Fruit fly (Drosophila melanogaster) whole organism, embryonic: ENCODE results near the gene Mtr3.

Experiments used
- BEAF-32 ChIP-seq: fragments of 200-800 bp; sonication (Bioruptor generic); optimal IDR thresholded peaks from 3 replicates; lab custom pipeline; 2017; ENCODE audit warnings: missing biosample characterization, missing genetic modification characterization, mild to moderate bottlenecking, moderate library complexity, missing genetic modification reagents
- CG11398 ChIP-seq: fragments of 200-800 bp; sonication (Bioruptor generic); optimal IDR thresholded peaks from 2 replicates; lab custom pipeline; 2016; ENCODE audit warnings: missing biosample characterization, missing genetic modification characterization
- CG12236 ChIP-seq: fragments of 200-800 bp; sonication (Bioruptor generic); optimal IDR thresholded peaks from 2 replicates; lab custom pipeline; 2016; ENCODE audit warnings: missing biosample characterization, missing genetic modification characterization
- CG13296 ChIP-seq: fragments of 200-800 bp; sonication (Bioruptor generic); optimal IDR thresholded peaks from 3 replicates; lab custom pipeline; 2018; ENCODE audit warnings: missing biosample characterization, mild to moderate bottlenecking, missing genetic modification characterization
- CG1647 ChIP-seq: fragments of 200-800 bp; sonication (Bioruptor generic); optimal IDR thresholded peaks from 3 replicates; lab custom pipeline; 2016; ENCODE audit warnings: missing biosample characterization, missing genetic modification characterization
- CG3065 ChIP-seq: fragments of 200-800 bp; sonication (Bioruptor generic); optimal IDR thresholded peaks from 2 replicates; lab custom pipeline; 2016; ENCODE audit warnings: missing biosample characterization, missing genetic modification characterization
- CG34376 ChIP-seq: fragments of 200-800 bp; sonication (Bioruptor generic); optimal IDR thresholded peaks from 2 replicates; lab custom pipeline; 2018; ENCODE audit warnings: missing biosample characterization, mild to moderate bottlenecking, missing genetic modification characterization
- CG34422 ChIP-seq: fragments of 200-800 bp; sonication (Bioruptor generic); IDR thresholded peaks from 3 replicates; pipeline ENCODE4 v1.3.6; 2022; ENCODE audit warnings: missing biosample characterization, missing genetic modification characterization
- CG4854 ChIP-seq: fragments of 200-800 bp; sonication (Bioruptor generic); optimal IDR thresholded peaks from 2 replicates; lab custom pipeline; 2016; ENCODE audit warnings: missing biosample characterization, missing genetic modification characterization, inconsistent platforms
- CG5245 ChIP-seq: fragments of 200-800 bp; sonication (Bioruptor generic); optimal IDR thresholded peaks from 3 replicates; lab custom pipeline; 2016; ENCODE audit warnings: missing biosample characterization, missing genetic modification characterization
- Camta ChIP-seq: fragments of 200-800 bp; sonication (Bioruptor generic); optimal IDR thresholded peaks from 2 replicates; lab custom pipeline; 2016; ENCODE audit warnings: missing biosample characterization, missing genetic modification characterization
- CkIIα-i1 ChIP-seq: fragments of 200-800 bp; sonication (Bioruptor generic); IDR thresholded peaks from 2 replicates; pipeline ENCODE4 v1.3.6; 2022; ENCODE audit warnings: missing biosample characterization, missing genetic modification characterization
- Fer3 ChIP-seq: fragments of 200-800 bp; sonication (Bioruptor generic); optimal IDR thresholded peaks from 2 replicates; lab custom pipeline; 2018; ENCODE audit warnings: missing biosample characterization, mild to moderate bottlenecking, missing genetic modification characterization, moderate library complexity
- HHEX ChIP-seq: fragments of 200-800 bp; sonication (Bioruptor generic); optimal IDR thresholded peaks from 3 replicates; lab custom pipeline; 2017; ENCODE audit warnings: missing biosample characterization, mild to moderate bottlenecking, missing genetic modification characterization, missing genetic modification reagents
- Hand ChIP-seq: fragments of 200-800 bp; sonication (Bioruptor generic); optimal IDR thresholded peaks from 2 replicates; lab custom pipeline; 2017; ENCODE audit warnings: mild to moderate bottlenecking, missing biosample characterization, missing genetic modification reagents, missing genetic modification characterization
- HmgD ChIP-seq: fragments of 200-800 bp; sonication (Bioruptor generic); optimal IDR thresholded peaks from 3 replicates; lab custom pipeline; 2016; ENCODE audit warnings: missing biosample characterization, missing genetic modification characterization
- MESR4 ChIP-seq: fragments of 200-800 bp; sonication (Bioruptor generic); optimal IDR thresholded peaks from 2 replicates; lab custom pipeline; 2018; ENCODE audit warnings: missing biosample characterization, mild to moderate bottlenecking, missing genetic modification characterization, moderate library complexity
- Max ChIP-seq: fragments of 200-800 bp; sonication (Bioruptor generic); optimal IDR thresholded peaks from 2 replicates; lab custom pipeline; 2016; ENCODE audit warnings: missing biosample characterization, mild to moderate bottlenecking, missing genetic modification characterization
- NK7.1 ChIP-seq: fragments of 200-800 bp; sonication (Bioruptor generic); optimal IDR thresholded peaks from 3 replicates; lab custom pipeline; 2016; ENCODE audit warnings: missing biosample characterization, missing genetic modification characterization
- Scr ChIP-seq: fragments of 200-800 bp; sonication (Bioruptor generic); IDR thresholded peaks from 2 replicates; pipeline ENCODE4 v1.3.6; 2022; ENCODE audit warnings: missing biosample characterization, missing genetic modification characterization; ENCODE audit not compliant: partially characterized antibody
- TFAM ChIP-seq: fragments of 200-800 bp; sonication (Bioruptor generic); optimal IDR thresholded peaks from 2 replicates; lab custom pipeline; 2017; ENCODE audit warnings: missing biosample characterization, missing genetic modification characterization, inconsistent platforms
- ac ChIP-seq: fragments of 200-800 bp; sonication (Bioruptor generic); optimal IDR thresholded peaks from 3 replicates; lab custom pipeline; 2017; ENCODE audit warnings: missing biosample characterization, mild to moderate bottlenecking, missing genetic modification characterization
- az2 ChIP-seq: fragments of 200-800 bp; sonication (Bioruptor generic); optimal IDR thresholded peaks from 3 replicates; lab custom pipeline; 2016; ENCODE audit warnings: missing biosample characterization, missing genetic modification characterization
- bcd ChIP-seq: fragments of 200-800 bp; sonication (Bioruptor generic); optimal IDR thresholded peaks from 2 replicates; lab custom pipeline; 2017; ENCODE audit warnings: missing biosample characterization, mild to moderate bottlenecking, missing genetic modification characterization
- cad ChIP-seq: fragments of >200 bp; optimal IDR thresholded peaks from 2 replicates; lab custom pipeline; 2017; ENCODE audit warnings: missing biosample characterization, missing genetic modification characterization
- chm ChIP-seq: fragments of 200-800 bp; sonication (Bioruptor generic); IDR thresholded peaks from 2 replicates; pipeline ENCODE4 v1.3.6; 2022; ENCODE audit warnings: missing biosample characterization, missing genetic modification characterization
- crol ChIP-seq: fragments of 200-800 bp; sonication (Bioruptor generic); IDR thresholded peaks from 2 replicates; pipeline ENCODE4 v1.3.6; 2022; ENCODE audit warnings: missing biosample characterization, missing genetic modification characterization
- cwo ChIP-seq: fragments of 200-800 bp; sonication (Bioruptor generic); optimal IDR thresholded peaks from 3 replicates; lab custom pipeline; 2017; ENCODE audit warnings: missing biosample characterization, missing genetic modification characterization, mild to moderate bottlenecking, moderate library complexity, missing genetic modification reagents
- dan ChIP-seq: fragments of 200-800 bp; sonication (Bioruptor generic); IDR thresholded peaks from 2 replicates; pipeline ENCODE4 v1.3.6; 2022; ENCODE audit warnings: missing biosample characterization, missing genetic modification characterization
- danr ChIP-seq: fragments of 200-800 bp; sonication (Bioruptor generic); IDR thresholded peaks from 2 replicates; pipeline ENCODE4 v1.3.6; 2022; ENCODE audit warnings: missing biosample characterization, missing genetic modification characterization
- dm ChIP-seq: fragments of 200-800 bp; sonication (Bioruptor generic); optimal IDR thresholded peaks from 3 replicates; lab custom pipeline; 2016; ENCODE audit warnings: missing biosample characterization, missing genetic modification characterization
- dpn ChIP-seq, 2 experiments: fragments of 200-800 bp; sonication (Bioruptor generic); optimal IDR thresholded peaks; 3 replicates each; lab custom pipeline; 2016; ENCODE audit warnings: missing biosample characterization in 2 of 2, missing genetic modification characterization in 2 of 2
- en ChIP-seq: fragments of 200-800 bp; sonication (Bioruptor generic); optimal IDR thresholded peaks from 2 replicates; lab custom pipeline; 2016; ENCODE audit warnings: missing biosample characterization, missing genetic modification characterization
- eve ChIP-seq, 2 experiments: fragments of >200 bp; optimal IDR thresholded peaks; 2 replicates each; lab custom pipeline; 2017; ENCODE audit warnings: missing biosample characterization in 2 of 2, missing genetic modification characterization in 2 of 2
- gcm2 ChIP-seq: fragments of 200-800 bp; sonication (Bioruptor generic); optimal IDR thresholded peaks from 2 replicates; lab custom pipeline; 2016; ENCODE audit warnings: missing biosample characterization, missing genetic modification characterization
- gro ChIP-seq: fragments of 200-800 bp; sonication (Bioruptor generic); optimal IDR thresholded peaks from 2 replicates; lab custom pipeline; 2016; ENCODE audit warnings: missing biosample characterization, missing genetic modification characterization
- maf-S ChIP-seq: fragments of 200-800 bp; sonication (Bioruptor generic); optimal IDR thresholded peaks from 2 replicates; lab custom pipeline; 2016; ENCODE audit warnings: missing biosample characterization, missing genetic modification characterization
- nerfin-2 ChIP-seq: fragments of 200-800 bp; sonication (Bioruptor generic); IDR thresholded peaks from 2 replicates; pipeline ENCODE4 v1.3.6; 2022; ENCODE audit warnings: missing biosample characterization, missing genetic modification characterization; ENCODE audit not compliant: partially characterized antibody
- phol ChIP-seq: fragments of 200-800 bp; sonication (Bioruptor generic); optimal IDR thresholded peaks from 3 replicates; lab custom pipeline; 2018; ENCODE audit warnings: missing biosample characterization, mild to moderate bottlenecking, missing genetic modification characterization, moderate library complexity
- pita ChIP-seq: fragments of 200-800 bp; sonication (Bioruptor generic); optimal IDR thresholded peaks from 2 replicates; lab custom pipeline; 2017; ENCODE audit warnings: missing biosample characterization, mild to moderate bottlenecking, missing genetic modification characterization
- sc ChIP-seq, 3 experiments: fragments of >200 bp in 2 of 3; fragments of 200-800 bp in 1 of 3; sonication (Bioruptor generic) in 1 of 3; optimal IDR thresholded peaks; 2 replicates in 2 of 3; 3 replicates in 1 of 3; lab custom pipeline; 2017; ENCODE audit warnings: mild to moderate bottlenecking in 1 of 3, missing biosample characterization in 1 of 3, missing genetic modification characterization in 1 of 3, missing genetic modification reagents in 1 of 3
- sens ChIP-seq: fragments of 200-800 bp; sonication (Bioruptor generic); peaks from one replicate; lab custom pipeline; 2016; ENCODE audit warnings: missing biosample characterization, missing genetic modification characterization
- seq ChIP-seq: fragments of 200-800 bp; sonication (Bioruptor generic); IDR thresholded peaks from 2 replicates; pipeline ENCODE4 v1.3.6; 2022; ENCODE audit warnings: missing biosample characterization, missing genetic modification characterization
- slou ChIP-seq: fragments of 200-800 bp; sonication (Bioruptor generic); optimal IDR thresholded peaks from 3 replicates; lab custom pipeline; 2016; ENCODE audit warnings: missing biosample characterization, missing genetic modification characterization
- sob ChIP-seq: fragments of 200-800 bp; sonication (Bioruptor generic); IDR thresholded peaks from 2 replicates; pipeline ENCODE4 v1.3.6; 2022; ENCODE audit warnings: missing biosample characterization, missing genetic modification characterization
- tna ChIP-seq: fragments of 200-800 bp; sonication (Bioruptor generic); IDR thresholded peaks from 2 replicates; pipeline ENCODE4 v1.3.6; 2022; ENCODE audit warnings: missing biosample characterization, missing genetic modification characterization; ENCODE audit not compliant: partially characterized antibody
- toy ChIP-seq: fragments of 200-800 bp; sonication (Bioruptor generic); IDR thresholded peaks from 2 replicates; pipeline ENCODE4 v1.3.6; 2022; ENCODE audit warnings: missing biosample characterization, missing genetic modification characterization
- trh ChIP-seq: fragments of 200-800 bp; sonication (Bioruptor generic); optimal IDR thresholded peaks from 2 replicates; lab custom pipeline; 2016; ENCODE audit warnings: missing biosample characterization, missing genetic modification characterization
- z ChIP-seq: fragments of 200-800 bp; sonication (Bioruptor generic); IDR thresholded peaks from 3 replicates; pipeline ENCODE4 v1.3.6; 2022; ENCODE audit warnings: missing biosample characterization, missing genetic modification characterization

Mtr3 gene

dm6 chr3L:19908201-19909127, 5.1 kb downstream of the Mtr3 start (continued):
- TF ChIP-seq CG4854 (GFP tag; lab: Kevin White, UChicago): no peak
- peak; percentile 11 for TF ChIP-seq gro
- no peak for TF ChIP-seq Max (GFP tag; lab: Kevin White, UChicago)
- TF ChIP-seq Scr: peak; percentile 35
- TF ChIP-seq pita (GFP tag; lab: Kevin White, UChicago): no peak
- no peak for TF ChIP-seq Fer3
- no peak for TF ChIP-seq dpn (GFP tag; optimal IDR thresholded peaks at IDR 0.05; lab: Kevin White, UChicago)
- no peak for TF ChIP-seq CkIIα-i1
- TF ChIP-seq CG1647: no peak
- peak; percentile 38; the same call in 1 of the 2 replicates for TF ChIP-seq chm
- TF ChIP-seq nerfin-2 (GFP tag; lab: Robert Waterston, UW): no peak
- no peak for TF ChIP-seq eve (GFP tag; optimal IDR thresholded peaks at IDR 0.05; lab: Kevin White, UChicago)
- TF ChIP-seq slou: no peak
- no peak for TF ChIP-seq danr (GFP tag; lab: Robert Waterston, UW)
- TF ChIP-seq Camta (GFP tag; lab: Kevin White, UChicago): no peak
- TF ChIP-seq cad (GFP tag; lab: Kevin White, UChicago): no peak
- no peak for TF ChIP-seq z (GFP tag; lab: Robert Waterston, UW)
- TF ChIP-seq toy (GFP tag; lab: Robert Waterston, UW): no peak
- TF ChIP-seq TFAM: no peak
- no peak for TF ChIP-seq bcd (GFP tag; lab: Kevin White, UChicago)
- TF ChIP-seq HHEX (GFP tag; lab: Kevin White, UChicago): no peak
- no peak for TF ChIP-seq seq
- peak; percentile 16 for TF ChIP-seq cwo (GFP tag; lab: Kevin White, UChicago)
- TF ChIP-seq az2 (GFP tag; lab: Kevin White, UChicago): no peak
- no peak for TF ChIP-seq CG11398 (GFP tag; lab: Kevin White, UChicago)
- no peak for TF ChIP-seq sob
- no peak for TF ChIP-seq tna
- peak; percentile 72 for TF ChIP-seq sens
- TF ChIP-seq CG3065 (GFP tag; lab: Kevin White, UChicago): no peak
- no peak for TF ChIP-seq sc (optimal IDR thresholded peaks at IDR 0.05; lab: Kevin White, UChicago)
- TF ChIP-seq sc (GFP tag; optimal IDR thresholded peaks at IDR 0.05; lab: Kevin White, UChicago): no peak
- no peak for TF ChIP-seq phol (tag; lab: Kevin White, UChicago)
- TF ChIP-seq CG12236 (GFP tag; lab: Kevin White, UChicago): no peak
- no peak for TF ChIP-seq CG5245 (GFP tag; lab: Kevin White, UChicago)
- TF ChIP-seq HmgD: no peak
- TF ChIP-seq CG34422 (GFP tag; lab: Robert Waterston, UW): no peak; the same call in 2 of the 3 replicates
- TF ChIP-seq CG34376 (GFP tag; lab: Kevin White, UChicago): no peak
- peak; percentile 99 for TF ChIP-seq crol (GFP tag; lab: Robert Waterston, UW)
- no peak for TF ChIP-seq NK7.1 (GFP tag; lab: Kevin White, UChicago)
- no peak for TF ChIP-seq ac (GFP tag; lab: Kevin White, UChicago)
- no peak for TF ChIP-seq dan (GFP tag; lab: Robert Waterston, UW)
- TF ChIP-seq maf-S (GFP tag; lab: Kevin White, UChicago): no peak
- TF ChIP-seq dm (GFP tag; lab: Kevin White, UChicago): no peak
- peak; percentile 49 for TF ChIP-seq Hand (GFP tag; lab: Kevin White, UChicago)
- no peak for TF ChIP-seq CG13296
- no peak for TF ChIP-seq trh
- no peak for TF ChIP-seq en (GFP tag; lab: Kevin White, UChicago)
- no peak for TF ChIP-seq gcm2 (GFP tag; lab: Kevin White, UChicago)
- TF ChIP-seq MESR4 (GFP tag; lab: Kevin White, UChicago): no peak
- peak; percentile 10 for TF ChIP-seq BEAF-32 (GFP tag; lab: Kevin White, UChicago)
